Fruit fly (Drosophila melanogaster) ovary, adult (tissue): Measurements from ENCODE around the gene CG5001.
A peak's percentile ranks its signal among the peaks of the same experiment; 100 is the strongest.

ENCODE experiments used
- CG17801 ChIP-seq: fragments of 200-800 bp; optimal IDR thresholded peaks from 2 replicates; lab custom pipeline; 2019; ENCODE audit warnings: missing biosample characterization, mild to moderate bottlenecking, missing genetic modification characterization, moderate library complexity; ENCODE audit not compliant: partially characterized antibody

CG5001 gene

dm6 chr2L:1163538-1164143 lies 21.9 kb upstream of the CG5001 start, which contains the start of gene CG5080:
TSS of gene CG5080 (minus strand) at chr2L:1163886.
- no peak for TF ChIP-seq CG17801

dm6 chr2L:1164294-1164693 lies 21.3 kb upstream of the CG5001 start, which contains the start of gene IntS14:
TSS of gene IntS14 (plus strand) at chr2L:1164443.
- TF ChIP-seq CG17801: peak; percentile 2

- no peak for TF ChIP-seq CG17801
These were observed 19.2 kb upstream of the CG5001 start, which contains the start of gene CG14341 for dm6 chr2L:1166326-1166725. TSS of gene CG14341 (plus strand) at chr2L:1166506.

dm6 chr2L:1169867-1170415 lies 15.6 kb upstream of the CG5001 start, which contains the start of the genes CG31922 and Plap:
TSS of gene CG31922 (plus strand) at chr2L:1170181.
TSS of gene Plap (minus strand) at chr2L:1170365.
- TF ChIP-seq CG17801: peak; percentile 69

dm6 chr2L:1172704-1173107 lies 12.9 kb upstream of the CG5001 start, which contains the start of the genes Charon and CG4887:
TSS of gene Charon (minus strand) at chr2L:1172805.
TSS of gene CG4887 (plus strand) at chr2L:1173009.
- peak; percentile 50 for TF ChIP-seq CG17801

- peak; percentile 2 for TF ChIP-seq CG17801
These were observed 8.0 kb upstream of the CG5001 start, which contains the start of gene CG4896 for dm6 chr2L:1177522-1177921. TSS of gene CG4896 (plus strand) at chr2L:1177690.

- no peak for TF ChIP-seq CG17801
These were observed 1.8 kb upstream of the CG5001 start, which contains the start of the genes CG5126 and Tgt for dm6 chr2L:1183799-1184198. TSS of gene CG5126 (minus strand) at chr2L:1184020. TSS of gene Tgt (plus strand) at chr2L:1184065.

- TF ChIP-seq CG17801: no peak
These were observed 13.6 kb downstream of the CG5001 start, which contains the start of the genes CG5139 and CG43348 for dm6 chr2L:1199166-1199565. TSS of gene CG5139 (minus strand) at chr2L:1199266. TSS of gene CG43348 (plus strand) at chr2L:1199412.

- TF ChIP-seq CG17801: no peak
These were observed 14.6 kb downstream of the CG5001 start, which contains the start of the genes CG43349 and CG5011 for dm6 chr2L:1199912-1200721. TSS of gene CG43349 (plus strand) at chr2L:1200205. TSS of gene CG5011 (plus strand) at chr2L:1200671.

- TF ChIP-seq CG17801: no peak
These were observed 15.9 kb downstream of the CG5001 start for dm6 chr2L:1201396-1201837.

dm6 chr2L:1202445-1202844 lies 16.9 kb downstream of the CG5001 start:
- TF ChIP-seq CG17801: no peak

- TF ChIP-seq CG17801: no peak
These were observed 18.4 kb downstream of the CG5001 start, which contains the start of gene CG14342 for dm6 chr2L:1203915-1204314. TSS of gene CG14342 (plus strand) at chr2L:1204215.

dm6 chr2L:1207432-1207831 lies 21.9 kb downstream of the CG5001 start:
- TF ChIP-seq CG17801: no peak

- no peak for TF ChIP-seq CG17801
These were observed 26.0 kb downstream of the CG5001 start for dm6 chr2L:1211528-1211927.

- TF ChIP-seq CG17801: no peak
These were observed 28.0 kb downstream of the CG5001 start for dm6 chr2L:1213587-1213986.

- TF ChIP-seq CG17801: no peak
These were observed 28.9 kb downstream of the CG5001 start for dm6 chr2L:1214465-1214864.
